Fruit fly (Drosophila melanogaster) whole organism, embryonic: ENCODE measurements around the gene axo.
A peak's percentile ranks its signal among the peaks of the same experiment; 100 is the strongest.

Experiments used
- Asciz ChIP-seq: fragments of 200-800 bp; sonication (Bioruptor generic); optimal IDR thresholded peaks from 2 replicates; lab custom pipeline; 2017; ENCODE audit warnings: missing biosample characterization, mild to moderate bottlenecking, missing genetic modification characterization, missing genetic modification reagents
- CG10209 ChIP-seq: fragments of 200-800 bp; sonication (Bioruptor generic); optimal IDR thresholded peaks from 3 replicates; lab custom pipeline; 2017; ENCODE audit warnings: missing biosample characterization, mild to moderate bottlenecking, missing genetic modification characterization, missing genetic modification reagents
- CG11504 ChIP-seq: fragments of 200-800 bp; sonication (Bioruptor generic); optimal IDR thresholded peaks from 3 replicates; lab custom pipeline; 2019; ENCODE audit warnings: missing biosample characterization, mild to moderate bottlenecking, missing genetic modification characterization, moderate library complexity
- CG12071 ChIP-seq: fragments of 200-800 bp; sonication (Bioruptor generic); optimal IDR thresholded peaks from 3 replicates; lab custom pipeline; 2018; ENCODE audit warnings: missing biosample characterization, mild to moderate bottlenecking, missing genetic modification characterization
- CG13287 ChIP-seq: fragments of 200-800 bp; sonication (Bioruptor generic); IDR thresholded peaks from 2 replicates; pipeline ENCODE4 v1.3.6; 2022; ENCODE audit warnings: missing biosample characterization, missing genetic modification characterization; ENCODE audit not compliant: partially characterized antibody
- CG13296 ChIP-seq: fragments of 200-800 bp; sonication (Bioruptor generic); optimal IDR thresholded peaks from 3 replicates; lab custom pipeline; 2018; ENCODE audit warnings: missing biosample characterization, mild to moderate bottlenecking, missing genetic modification characterization
- CG13894 ChIP-seq: fragments of 200-800 bp; sonication (Bioruptor generic); optimal IDR thresholded peaks from 3 replicates; lab custom pipeline; 2018; ENCODE audit warnings: missing biosample characterization, mild to moderate bottlenecking, missing genetic modification characterization, moderate library complexity
- CG15514 ChIP-seq: fragments of 200-800 bp; sonication (Bioruptor generic); optimal IDR thresholded peaks from 3 replicates; lab custom pipeline; 2017; ENCODE audit warnings: missing biosample characterization, missing genetic modification characterization, mild to moderate bottlenecking, moderate library complexity, missing genetic modification reagents
- CG17359 ChIP-seq: fragments of 200-800 bp; sonication (Bioruptor generic); optimal IDR thresholded peaks from 3 replicates; lab custom pipeline; 2018; ENCODE audit warnings: missing biosample characterization, mild to moderate bottlenecking, missing genetic modification characterization, moderate library complexity
- CG17829 ChIP-seq: fragments of 200-800 bp; optimal IDR thresholded peaks from 2 replicates; lab custom pipeline; 2019; ENCODE audit warnings: missing biosample characterization, mild to moderate bottlenecking, missing genetic modification characterization, moderate library complexity
- CG17912 ChIP-seq: fragments of 200-800 bp; sonication (Bioruptor generic); optimal IDR thresholded peaks from 2 replicates; lab custom pipeline; 2018; ENCODE audit warnings: missing biosample characterization, mild to moderate bottlenecking, missing genetic modification characterization
- CG1832 ChIP-seq: fragments of 200-800 bp; sonication (Bioruptor generic); optimal IDR thresholded peaks from 2 replicates; lab custom pipeline; 2017; ENCODE audit warnings: missing biosample characterization, mild to moderate bottlenecking, missing genetic modification characterization, inconsistent platforms
- CG2202 ChIP-seq: fragments of 200-800 bp; sonication (Bioruptor generic); optimal IDR thresholded peaks from 2 replicates; lab custom pipeline; 2018; ENCODE audit warnings: missing biosample characterization, mild to moderate bottlenecking, missing genetic modification characterization
- CG4404 ChIP-seq: fragments of 200-800 bp; sonication (Bioruptor generic); IDR thresholded peaks from 2 replicates; pipeline ENCODE4 v1.3.6; 2022; ENCODE audit warnings: missing biosample characterization, missing genetic modification characterization
- CG4730 ChIP-seq: fragments of 200-800 bp; sonication (Bioruptor generic); IDR thresholded peaks from 2 replicates; pipeline ENCODE4 v1.3.6; 2022; ENCODE audit warnings: missing biosample characterization, missing genetic modification characterization
- CG6765 ChIP-seq: fragments of 200-800 bp; sonication (Bioruptor generic); optimal IDR thresholded peaks from 3 replicates; lab custom pipeline; 2017; ENCODE audit warnings: missing biosample characterization, mild to moderate bottlenecking, missing genetic modification characterization
- CG7839 ChIP-seq: fragments of 200-800 bp; sonication (Bioruptor generic); optimal IDR thresholded peaks from 3 replicates; lab custom pipeline; 2018; ENCODE audit warnings: missing biosample characterization, mild to moderate bottlenecking, missing genetic modification characterization, moderate library complexity
- CG8924 ChIP-seq: fragments of 200-800 bp; optimal IDR thresholded peaks from 3 replicates; lab custom pipeline; 2019; ENCODE audit warnings: missing biosample characterization, mild to moderate bottlenecking, missing genetic modification characterization, moderate library complexity
- CG9932 ChIP-seq: fragments of 200-800 bp; sonication (Bioruptor generic); IDR thresholded peaks from 2 replicates; pipeline ENCODE4 v1.3.6; 2022; ENCODE audit warnings: missing biosample characterization, missing genetic modification characterization
- Dad ChIP-seq: fragments of 200-800 bp; sonication (Bioruptor generic); optimal IDR thresholded peaks from 3 replicates; lab custom pipeline; 2016; ENCODE audit warnings: missing biosample characterization, missing genetic modification characterization
- Ets97D ChIP-seq: fragments of 200-800 bp; sonication (Bioruptor generic); optimal IDR thresholded peaks from 3 replicates; lab custom pipeline; 2016; ENCODE audit warnings: missing biosample characterization, missing genetic modification characterization
- Nf-YB ChIP-seq: fragments of 200-800 bp; sonication (Bioruptor generic); optimal IDR thresholded peaks from 3 replicates; lab custom pipeline; 2019; ENCODE audit warnings: missing biosample characterization, mild to moderate bottlenecking, missing genetic modification characterization, moderate library complexity
- Poxn ChIP-seq: fragments of 200-800 bp; sonication (Bioruptor generic); IDR thresholded peaks from 2 replicates; pipeline ENCODE4 v1.3.6; 2022; ENCODE audit warnings: missing biosample characterization, missing genetic modification characterization
- Sin3A ChIP-seq: fragments of >200 bp; optimal IDR thresholded peaks from 2 replicates; lab custom pipeline; 2018
- Six4 ChIP-seq: fragments of 200-800 bp; sonication (Bioruptor generic); optimal IDR thresholded peaks from 2 replicates; lab custom pipeline; 2016; ENCODE audit warnings: missing biosample characterization, missing genetic modification characterization
- Xbp1 ChIP-seq: fragments of 200-800 bp; sonication (Bioruptor generic); optimal IDR thresholded peaks from 3 replicates; lab custom pipeline; 2016; ENCODE audit warnings: missing biosample characterization, mild to moderate bottlenecking, missing genetic modification characterization
- Xrp1 ChIP-seq: fragments of 200-800 bp; sonication (Bioruptor generic); IDR thresholded peaks from 2 replicates; pipeline ENCODE4 v1.3.6; 2022; ENCODE audit warnings: missing biosample characterization, missing genetic modification characterization
- ara ChIP-seq: fragments of 200-800 bp; sonication (Bioruptor generic); IDR thresholded peaks from 2 replicates; pipeline ENCODE4 v1.3.6; 2022; ENCODE audit warnings: missing biosample characterization, missing genetic modification characterization
- az2 ChIP-seq: fragments of 200-800 bp; sonication (Bioruptor generic); optimal IDR thresholded peaks from 3 replicates; lab custom pipeline; 2016; ENCODE audit warnings: missing biosample characterization, missing genetic modification characterization
- bcd ChIP-seq: fragments of 200-800 bp; sonication (Bioruptor generic); optimal IDR thresholded peaks from 2 replicates; lab custom pipeline; 2017; ENCODE audit warnings: missing biosample characterization, mild to moderate bottlenecking, missing genetic modification characterization
- bsh ChIP-seq, 2 experiments: fragments of 200-800 bp; sonication (Bioruptor generic); optimal IDR thresholded peaks; 2 replicates each; lab custom pipeline; 2017 to 2018; ENCODE audit warnings: mild to moderate bottlenecking in 2 of 2, missing biosample characterization in 2 of 2, missing genetic modification characterization in 2 of 2, moderate library complexity in 1 of 2
- chinmo ChIP-seq: fragments of 200-800 bp; sonication (Bioruptor generic); IDR thresholded peaks from 4 replicates; pipeline ENCODE4 v1.3.6; 2022; ENCODE audit warnings: missing biosample characterization, missing genetic modification characterization; ENCODE audit not compliant: partially characterized antibody
- croc ChIP-seq: fragments of 200-800 bp; sonication (Bioruptor generic); conservative IDR thresholded peaks from 3 replicates; pipeline ENCODE4 v1.3.6; 2022; ENCODE audit warnings: missing biosample characterization, missing genetic modification characterization
- dpn ChIP-seq, 2 experiments: fragments of 200-800 bp; sonication (Bioruptor generic); optimal IDR thresholded peaks; 3 replicates each; lab custom pipeline; 2016; ENCODE audit warnings: missing biosample characterization in 2 of 2, missing genetic modification characterization in 2 of 2
- dysf ChIP-seq: fragments of 200-800 bp; sonication (Bioruptor generic); IDR thresholded peaks from 3 replicates; pipeline ENCODE4 v1.3.6; 2022; ENCODE audit warnings: missing biosample characterization, missing genetic modification characterization
- gce ChIP-seq: fragments of 200-800 bp; sonication (Bioruptor generic); IDR thresholded peaks from 3 replicates; pipeline ENCODE4 v1.3.6; 2022; ENCODE audit warnings: missing biosample characterization, missing genetic modification characterization
- grn ChIP-seq: fragments of 200-800 bp; sonication (Bioruptor generic); optimal IDR thresholded peaks from 3 replicates; lab custom pipeline; 2017; ENCODE audit warnings: missing biosample characterization, missing genetic modification characterization
- hbn ChIP-seq: fragments of 200-800 bp; sonication (Bioruptor generic); IDR thresholded peaks from 2 replicates; pipeline ENCODE4 v1.3.6; 2022; ENCODE audit warnings: missing biosample characterization, missing genetic modification characterization; ENCODE audit not compliant: partially characterized antibody
- ind ChIP-seq: fragments of 200-800 bp; sonication (Bioruptor generic); optimal IDR thresholded peaks from 3 replicates; lab custom pipeline; 2016; ENCODE audit warnings: missing biosample characterization, missing genetic modification characterization
- lola ChIP-seq, 3 experiments: fragments of >200 bp in 2 of 3; fragments of 200-800 bp in 1 of 3; sonication (Bioruptor generic) in 1 of 3; optimal IDR thresholded peaks; 2 replicates each; lab custom pipeline; 2017 to 2019; ENCODE audit warnings: missing biosample characterization in 3 of 3, missing genetic modification characterization in 3 of 3, mild to moderate bottlenecking in 1 of 3, moderate library complexity in 1 of 3
- luna ChIP-seq: fragments of 200-800 bp; sonication (Bioruptor generic); optimal IDR thresholded peaks from 2 replicates; lab custom pipeline; 2016; ENCODE audit warnings: missing biosample characterization, missing genetic modification characterization
- mirr ChIP-seq: fragments of 200-800 bp; sonication (Bioruptor generic); optimal IDR thresholded peaks from 3 replicates; lab custom pipeline; 2018; ENCODE audit warnings: missing biosample characterization, mild to moderate bottlenecking, missing genetic modification characterization
- nau ChIP-seq: fragments of 200-800 bp; sonication (Bioruptor generic); optimal IDR thresholded peaks from 3 replicates; lab custom pipeline; 2017; ENCODE audit warnings: missing biosample characterization, mild to moderate bottlenecking, missing genetic modification characterization, missing genetic modification reagents
- nom ChIP-seq: fragments of 200-800 bp; sonication (Bioruptor generic); optimal IDR thresholded peaks from 2 replicates; lab custom pipeline; 2017; ENCODE audit warnings: missing biosample characterization, missing genetic modification characterization, mild to moderate bottlenecking, moderate library complexity, missing genetic modification reagents
- pfk ChIP-seq: fragments of 200-800 bp; sonication (Bioruptor generic); optimal IDR thresholded peaks from 2 replicates; lab custom pipeline; 2018; ENCODE audit warnings: missing biosample characterization, mild to moderate bottlenecking, missing genetic modification characterization, moderate library complexity
- prd ChIP-seq, 3 experiments: fragments of >200 bp in 2 of 3; fragments of 200-800 bp in 1 of 3; sonication (Bioruptor generic) in 1 of 3; optimal IDR thresholded peaks in 2 of 3; IDR thresholded peaks in 1 of 3; 2 replicates in 2 of 3; 3 replicates in 1 of 3; pipeline versions ENCODE4 v1.3.6 to Lab custom; 2017 to 2022; ENCODE audit warnings: missing biosample characterization in 1 of 3, missing genetic modification characterization in 1 of 3
- sim ChIP-seq: fragments of 200-800 bp; sonication (Bioruptor generic); IDR thresholded peaks from 2 replicates; pipeline ENCODE4 v1.3.6; 2022; ENCODE audit warnings: missing biosample characterization, missing genetic modification characterization
- sisA ChIP-seq: fragments of 200-800 bp; sonication (Bioruptor generic); IDR thresholded peaks from 2 replicates; pipeline ENCODE4 v1.3.6; 2022; ENCODE audit warnings: missing biosample characterization, missing genetic modification characterization
- slou ChIP-seq: fragments of 200-800 bp; sonication (Bioruptor generic); optimal IDR thresholded peaks from 3 replicates; lab custom pipeline; 2016; ENCODE audit warnings: missing biosample characterization, missing genetic modification characterization
- zfh2 ChIP-seq: fragments of 200-800 bp; sonication (Bioruptor generic); optimal IDR thresholded peaks from 2 replicates; lab custom pipeline; 2016; ENCODE audit warnings: missing biosample characterization, missing genetic modification characterization

Gene axo

dm6 chr3L:4607653-4608052 lies 79.5 kb downstream of the axo start (continued):
- TF ChIP-seq Sin3A (lab: Kevin White, UChicago) (no peak), grn (GFP tag; lab: Kevin White, UChicago) (no peak), CG17912 (GFP tag; lab: Kevin White, UChicago) (no peak), Ets97D (GFP tag; lab: Kevin White, UChicago) (no peak), slou (GFP tag; lab: Kevin White, UChicago) (no peak), ara (GFP tag; lab: Robert Waterston, UW) (peak; percentile 82), luna (GFP tag; lab: Kevin White, UChicago) (no peak), CG1832 (GFP tag; lab: Kevin White, UChicago) (no peak), CG12071 (GFP tag; lab: Kevin White, UChicago) (no peak), Dad (GFP tag; lab: Kevin White, UChicago) (no peak), chinmo (GFP tag; lab: Robert Waterston, UW) (no peak), prd (optimal IDR thresholded peaks at IDR 0.05; lab: Kevin White, UChicago) (no peak), prd (GFP tag; IDR thresholded peaks at IDR 0.05; lab: Robert Waterston, UW) (peak; percentile 87; the same call in 2 of the 3 replicates), Asciz (GFP tag; lab: Kevin White, UChicago) (peak; percentile 13), Xrp1 (peak; percentile 88), CG17829 (peak; percentile 68), bsh (GFP tag; optimal IDR thresholded peaks at IDR 0.05; lab: Kevin White, UChicago) (peak in 1 of 2 experiments; percentile 76), CG13287 (GFP tag; lab: Robert Waterston, UW) (no peak), Xbp1 (peak; percentile 61), CG10209 (GFP tag; lab: Kevin White, UChicago) (no peak), gce (0 out of 3 replicates have a peak, but pooled peaks have one; percentile 45), CG8924 (tag; lab: Kevin White, UChicago) (no peak), CG11504 (tag; lab: Kevin White, UChicago) (peak; percentile 76), ind (GFP tag; lab: Kevin White, UChicago) (peak; percentile 57), nau (no peak), CG6765 (GFP tag; lab: Kevin White, UChicago) (no peak), CG4730 (GFP tag; lab: Robert Waterston, UW) (peak; percentile 74), CG13296 (no peak), Six4 (peak; percentile 47), hbn (GFP tag; lab: Robert Waterston, UW) (no peak), Nf-YB (GFP tag; lab: Kevin White, UChicago) (no peak), CG13894 (tag; lab: Kevin White, UChicago) (no peak), dysf (GFP tag; lab: Robert Waterston, UW) (peak; percentile 65; the same call in 2 of the 3 replicates), sim (GFP tag; lab: Robert Waterston, UW) (no peak), zfh2 (no peak), az2 (peak; percentile 52), CG4404 (GFP tag; lab: Robert Waterston, UW) (peak; percentile 67), CG9932 (GFP tag; lab: Robert Waterston, UW) (no peak), Poxn (GFP tag; lab: Robert Waterston, UW) (no peak), dpn (GFP tag; optimal IDR thresholded peaks at IDR 0.05; lab: Kevin White, UChicago) (peak; percentile 17 to 19), nom (GFP tag; lab: Kevin White, UChicago) (no peak), bcd (GFP tag; lab: Kevin White, UChicago) (peak; percentile 28), CG15514 (no peak), CG7839 (peak; percentile 64), lola (GFP tag; optimal IDR thresholded peaks at IDR 0.05; lab: Kevin White, UChicago) (peak in 1 of 3 experiments; percentile 38), CG17359 (peak; percentile 39), CG2202 (tag; lab: Kevin White, UChicago) (peak; percentile 38), pfk (GFP tag; lab: Kevin White, UChicago) (no peak), mirr (GFP tag; lab: Kevin White, UChicago) (no peak), croc (GFP tag; lab: Robert Waterston, UW) (peak; percentile 81), sisA (GFP tag; lab: Robert Waterston, UW) (peak; percentile 84)
